Worm (Caenorhabditis elegans) whole organism, early embryonic: Measurements from ENCODE around the gene rcd-1.

ENCODE experiments used
- aly-1 ChIP-seq: sonication (generic microtip); optimal IDR thresholded peaks from 2 replicates; lab custom pipeline; 2016; ENCODE audit warnings: missing genetic modification characterization, missing compliant biosample characterization
- ama-1 ChIP-seq: fragments of 150-350 bp; optimal IDR thresholded peaks from 2 replicates; lab custom pipeline; 2014
- ceh-13 ChIP-seq: fragments of 200-800 bp; sonication (Bioruptor generic); optimal IDR thresholded peaks from 2 replicates; lab custom pipeline; 2018; ENCODE audit warnings: mild to moderate bottlenecking, missing genetic modification characterization, missing compliant biosample characterization
- ets-7 ChIP-seq: sonication (generic microtip); optimal IDR thresholded peaks from 2 replicates; lab custom pipeline; 2016; ENCODE audit warnings: missing genotype, missing genetic modification characterization, missing compliant biosample characterization
- flt-1 ChIP-seq: fragments of 200-800 bp; sonication (Bioruptor generic); IDR thresholded peaks from 2 replicates; pipeline ENCODE4 v1.3.6; 2022; ENCODE audit warnings: missing genetic modification characterization, missing compliant biosample characterization
- hmbx-1 ChIP-seq: sonication (generic microtip); optimal IDR thresholded peaks from 2 replicates; lab custom pipeline; 2016; ENCODE audit warnings: mild to moderate bottlenecking, missing genetic modification characterization, missing compliant biosample characterization
- hmg-4 ChIP-seq: fragments of 200-800 bp; sonication (Bioruptor generic); optimal IDR thresholded peaks from 2 replicates; lab custom pipeline; 2018; ENCODE audit warnings: mild to moderate bottlenecking, missing genetic modification characterization, missing compliant biosample characterization
- hnd-1 ChIP-seq: sonication (generic microtip); optimal IDR thresholded peaks from 2 replicates; lab custom pipeline; 2016; ENCODE audit warnings: missing genetic modification characterization, missing compliant biosample characterization
- sea-1 ChIP-seq: fragments of 200-800 bp; sonication (Bioruptor generic); conservative IDR thresholded peaks from 2 replicates; pipeline ENCODE4 v1.3.6; 2022; ENCODE audit warnings: missing genetic modification characterization, missing compliant biosample characterization
- tbx-37 ChIP-seq: fragments of 200-800 bp; sonication (Bioruptor generic); conservative IDR thresholded peaks from 2 replicates; pipeline ENCODE4 v1.3.6; 2022; ENCODE audit warnings: missing genetic modification reagents, missing genetic modification characterization, missing compliant biosample characterization
- tra-4 ChIP-seq: sonication (generic microtip); optimal IDR thresholded peaks from 2 replicates; lab custom pipeline; 2017; ENCODE audit warnings: missing genetic modification characterization, missing compliant biosample characterization

DNA sequence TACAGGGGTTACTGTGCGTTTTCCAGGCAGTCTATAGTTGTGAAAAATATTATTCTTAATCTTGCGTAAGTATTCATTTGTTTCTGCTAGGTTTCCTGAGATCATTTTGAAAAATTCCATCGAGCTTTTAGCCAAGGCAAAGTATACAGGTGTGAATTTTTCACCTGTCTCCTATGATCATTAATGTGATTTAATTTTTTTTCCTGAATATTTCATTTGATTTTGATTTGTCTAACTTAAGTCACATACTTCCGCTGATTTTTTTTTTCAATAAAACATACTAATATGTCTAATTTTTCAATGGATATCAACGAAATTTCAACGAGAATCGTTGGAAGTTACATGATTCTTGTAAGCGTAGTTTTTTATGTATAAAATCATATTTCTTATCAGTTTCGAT is 48.4 kb upstream of the rcd-1 start, which contains the start of gene srx-108:
- TF ChIP-seq flt-1 (no peak), sea-1 (GFP tag; lab: Robert Waterston, UW) (no peak), ama-1 (lab: Kevin White, UChicago) (no peak), hmbx-1 (tag; lab: Kevin White, UChicago) (no peak), tbx-37 (GFP tag; lab: Robert Waterston, UW) (no peak), aly-1 (tag; lab: Kevin White, UChicago) (no peak), hmg-4 (GFP tag; lab: Kevin White, UChicago) (no peak), tra-4 (no peak), hnd-1 (tag; lab: Kevin White, UChicago) (no peak), ceh-13 (GFP tag; lab: Kevin White, UChicago) (no peak), ets-7 (no peak)
